Worm (Caenorhabditis elegans) whole organism, young adult: ENCODE measurements around the gene srz-54.
A peak's percentile ranks its signal among the peaks of the same experiment; 100 is the strongest.

Source experiments
- B0261.1 ChIP-seq: sonication (generic microtip); optimal IDR thresholded peaks from 2 replicates; lab custom pipeline; 2016; ENCODE audit warnings: mild to moderate bottlenecking, missing genetic modification characterization, moderate library complexity, missing compliant biosample characterization
- F10E7.11 ChIP-seq: sonication (generic microtip); optimal IDR thresholded peaks from 2 replicates; lab custom pipeline; 2017; ENCODE audit warnings: mild to moderate bottlenecking, missing genetic modification characterization, moderate library complexity, missing compliant biosample characterization
- F37B4.10 ChIP-seq: fragments of 200-800 bp; sonication (Bioruptor generic); IDR thresholded peaks from 2 replicates; pipeline ENCODE4 v1.3.6; 2022; ENCODE audit warnings: missing genetic modification characterization, missing compliant biosample characterization
- F39B2.1 ChIP-seq: fragments of 200-800 bp; sonication (Bioruptor generic); IDR thresholded peaks from 2 replicates; pipeline ENCODE4 v1.3.6; 2022; ENCODE audit warnings: missing genetic modification reagents, missing genetic modification characterization, missing compliant biosample characterization
- F49E8.2 ChIP-seq: sonication (generic microtip); optimal IDR thresholded peaks from 3 replicates; lab custom pipeline; 2017; ENCODE audit warnings: missing genetic modification characterization, mild to moderate bottlenecking, missing compliant biosample characterization, antibody characterized with exemption, moderate library complexity; ENCODE audit not compliant: insufficient read depth
- F55B11.4 ChIP-seq: sonication (generic microtip); optimal IDR thresholded peaks from 2 replicates; lab custom pipeline; 2016; ENCODE audit warnings: missing compliant biosample characterization, missing genetic modification characterization, borderline replicate concordance; ENCODE audit not compliant: insufficient read depth
- F57A8.1 ChIP-seq: fragments of 200-800 bp; sonication (Bioruptor generic); optimal IDR thresholded peaks from 2 replicates; lab custom pipeline; 2018; ENCODE audit warnings: mild to moderate bottlenecking, missing genetic modification characterization, moderate library complexity, missing compliant biosample characterization
- Y67H2A.10 ChIP-seq: fragments of 200-800 bp; sonication (Bioruptor generic); conservative IDR thresholded peaks from 2 replicates; pipeline ENCODE4 v1.3.6; 2022; ENCODE audit warnings: missing genetic modification reagents, missing genetic modification characterization, missing compliant biosample characterization
- akir-1 ChIP-seq: fragments of 200-800 bp; sonication (Bioruptor generic); optimal IDR thresholded peaks from 2 replicates; lab custom pipeline; 2018; ENCODE audit warnings: mild to moderate bottlenecking, missing genetic modification characterization, moderate library complexity, missing compliant biosample characterization
- ceh-58 ChIP-seq: fragments of 200-800 bp; sonication (Bioruptor generic); IDR thresholded peaks from 2 replicates; pipeline ENCODE4 v1.3.6; 2022; ENCODE audit warnings: missing genetic modification characterization, missing compliant biosample characterization
- dox-1 ChIP-seq: fragments of 200-800 bp; sonication (Bioruptor generic); IDR thresholded peaks from 2 replicates; pipeline ENCODE4 v1.3.6; 2022; ENCODE audit warnings: missing genetic modification reagents, missing genetic modification characterization, missing compliant biosample characterization
- dpff-1 ChIP-seq: sonication (generic microtip); optimal IDR thresholded peaks from 2 replicates; lab custom pipeline; 2017; ENCODE audit warnings: mild to moderate bottlenecking, missing genetic modification characterization, missing compliant biosample characterization
- ekl-4 ChIP-seq: fragments of 200-800 bp; sonication (Bioruptor generic); IDR thresholded peaks from 2 replicates; pipeline ENCODE4 v1.3.6; 2022; ENCODE audit warnings: missing genetic modification reagents, missing genetic modification characterization, missing compliant biosample characterization
- ets-4 ChIP-seq: fragments of 200-800 bp; sonication (Bioruptor generic); optimal IDR thresholded peaks from 2 replicates; lab custom pipeline; 2018; ENCODE audit warnings: mild to moderate bottlenecking, missing genetic modification characterization, missing compliant biosample characterization
- fkh-3 ChIP-seq: sonication (generic microtip); optimal IDR thresholded peaks from 2 replicates; lab custom pipeline; 2016; ENCODE audit warnings: mild to moderate bottlenecking, missing genetic modification characterization, missing compliant biosample characterization
- hmg-1.2 ChIP-seq: fragments of 200-800 bp; sonication (Bioruptor generic); IDR thresholded peaks from 2 replicates; pipeline ENCODE4 v1.3.6; 2022; ENCODE audit warnings: missing genetic modification reagents, missing genetic modification characterization, missing compliant biosample characterization
- hsf-1 ChIP-seq: fragments of 200-800 bp; sonication (Bioruptor generic); IDR thresholded peaks from 2 replicates; pipeline ENCODE4 v1.3.6; 2022; ENCODE audit warnings: missing genetic modification reagents, missing genetic modification characterization, missing compliant biosample characterization
- lin-35 ChIP-seq, 3 experiments: fragments of 150-350 bp in 2 of 3; sonication (generic microtip) in 1 of 3; optimal IDR thresholded peaks; 2 replicates each; lab custom pipeline; 2014 to 2018; ENCODE audit warnings: missing biosample characterization in 3 of 3, missing genetic modification characterization in 3 of 3, missing genetic modification reagents in 3 of 3
- lin-40 ChIP-seq: sonication (generic microtip); optimal IDR thresholded peaks from 2 replicates; lab custom pipeline; 2016; ENCODE audit warnings: missing genetic modification characterization, mild to moderate bottlenecking, missing compliant biosample characterization, missing genotype, missing genetic modification reagents
- nfya-1 ChIP-seq: sonication (generic microtip); optimal IDR thresholded peaks from 2 replicates; lab custom pipeline; 2017; ENCODE audit warnings: antibody characterized with exemption, missing compliant biosample characterization, missing genetic modification characterization, borderline replicate concordance; ENCODE audit not compliant: insufficient read depth
- nfya-2 ChIP-seq: fragments of 200-800 bp; sonication (Bioruptor generic); IDR thresholded peaks from 2 replicates; pipeline ENCODE4 v1.3.6; 2022; ENCODE audit warnings: missing genetic modification reagents, missing genetic modification characterization, missing compliant biosample characterization
- nhr-27 ChIP-seq: fragments of 200-800 bp; sonication (Bioruptor generic); optimal IDR thresholded peaks from 2 replicates; lab custom pipeline; 2018; ENCODE audit warnings: mild to moderate bottlenecking, missing genetic modification characterization, moderate library complexity, missing compliant biosample characterization
- nhr-80 ChIP-seq: sonication (generic microtip); optimal IDR thresholded peaks from 2 replicates; lab custom pipeline; 2016; ENCODE audit warnings: missing genetic modification characterization, missing compliant biosample characterization
- pbrm-1 ChIP-seq: fragments of 200-800 bp; sonication (Bioruptor generic); IDR thresholded peaks from 2 replicates; pipeline ENCODE4 v1.3.6; 2022; ENCODE audit warnings: missing genetic modification reagents, missing genetic modification characterization, missing compliant biosample characterization
- pha-4 ChIP-seq: fragments of 150-350 bp; sonication (generic microtip); optimal IDR thresholded peaks from 2 replicates; lab custom pipeline; 2014; ENCODE audit warnings: missing biosample characterization, missing genetic modification reagents, missing genetic modification characterization
- rcor-1 ChIP-seq: fragments of 200-800 bp; sonication (Bioruptor generic); IDR thresholded peaks from 2 replicates; pipeline ENCODE4 v1.3.6; 2022; ENCODE audit warnings: missing genetic modification reagents, missing genetic modification characterization, missing compliant biosample characterization
- rec-8 ChIP-seq, 2 experiments: sonication (generic microtip); optimal IDR thresholded peaks; 2 replicates each; lab custom pipeline; 2016; ENCODE audit warnings: mild to moderate bottlenecking in 2 of 2, missing genetic modification characterization in 2 of 2, missing genetic modification reagents in 2 of 2, missing genotype in 2 of 2, missing biosample characterization in 1 of 2, missing compliant biosample characterization in 1 of 2, moderate library complexity in 1 of 2
- repo-1 ChIP-seq: sonication (generic microtip); optimal IDR thresholded peaks from 2 replicates; lab custom pipeline; 2017; ENCODE audit warnings: mild to moderate bottlenecking, missing genetic modification characterization, missing compliant biosample characterization
- sea-2 ChIP-seq: fragments of 200-800 bp; sonication (Bioruptor generic); IDR thresholded peaks from 2 replicates; pipeline ENCODE4 v1.3.6; 2022; ENCODE audit warnings: missing genetic modification characterization, missing compliant biosample characterization
- snpc-1.1 ChIP-seq: sonication (generic microtip); optimal IDR thresholded peaks from 2 replicates; lab custom pipeline; 2017; ENCODE audit warnings: missing genetic modification characterization, mild to moderate bottlenecking, missing compliant biosample characterization, antibody characterized with exemption, moderate library complexity, missing genotype, missing genetic modification reagents; ENCODE audit not compliant: insufficient read depth
- snpc-1.3 ChIP-seq: sonication (generic microtip); optimal IDR thresholded peaks from 2 replicates; lab custom pipeline; 2017; ENCODE audit warnings: missing genetic modification characterization, mild to moderate bottlenecking, missing compliant biosample characterization, antibody characterized with exemption, moderate library complexity, missing genotype, missing genetic modification reagents; ENCODE audit not compliant: insufficient read depth
- snpc-4 ChIP-seq, 5 experiments: fragments of 150-350 bp in 1 of 5; sonication (generic microtip) in 4 of 5; optimal IDR thresholded peaks; 2 replicates each; lab custom pipeline; 2014 to 2018; ENCODE audit warnings: missing genetic modification characterization in 5 of 5, missing biosample characterization in 3 of 5, antibody characterized with exemption in 2 of 5, mild to moderate bottlenecking in 2 of 5, missing compliant biosample characterization in 2 of 5, missing genotype in 2 of 5, moderate library complexity in 2 of 5, missing genetic modification reagents in 1 of 5
- somi-1 ChIP-seq: fragments of 200-800 bp; sonication (Bioruptor generic); optimal IDR thresholded peaks from 2 replicates; lab custom pipeline; 2018; ENCODE audit warnings: mild to moderate bottlenecking, missing genetic modification characterization, missing compliant biosample characterization
- sptf-2 ChIP-seq: fragments of 200-800 bp; sonication (Bioruptor generic); optimal IDR thresholded peaks from 2 replicates; lab custom pipeline; 2018; ENCODE audit warnings: mild to moderate bottlenecking, missing genetic modification characterization, missing compliant biosample characterization
- ztf-3 ChIP-seq: fragments of 200-800 bp; sonication (Bioruptor generic); optimal IDR thresholded peaks from 2 replicates; lab custom pipeline; 2018; ENCODE audit warnings: mild to moderate bottlenecking, missing genetic modification characterization, missing compliant biosample characterization

Gene srz-54

ce11 chrV:17008302-17008701, 27.8 kb downstream of the srz-54 start, which contains the start of gene sri-69:
TSS of gene sri-69 (minus strand) at chrV:17008402.
- TF ChIP-seq snpc-4 (GFP tag; optimal IDR thresholded peaks at IDR 0.05; lab: Kevin White, UChicago) (no peak), snpc-4 (tag; optimal IDR thresholded peaks at IDR 0.05; lab: Kevin White, UChicago) (no peak), rec-8 (tag; optimal IDR thresholded peaks at IDR 0.05; lab: Kevin White, UChicago) (no peak), sptf-2 (GFP tag; lab: Kevin White, UChicago) (no peak)

- TF ChIP-seq snpc-1.3 (tag; lab: Kevin White, UChicago), result no peak
- no peak for TF ChIP-seq lin-40 (tag; lab: Kevin White, UChicago)
- TF ChIP-seq nhr-80 (tag; lab: Kevin White, UChicago), result no peak
- TF ChIP-seq F49E8.2 (tag; lab: Kevin White, UChicago), result no peak
- no peak for TF ChIP-seq lin-35 (GFP tag; optimal IDR thresholded peaks at IDR 0.05; lab: Kevin White, UChicago)
- no peak for TF ChIP-seq hmg-1.2 (GFP tag; lab: Robert Waterston, UW)
- TF ChIP-seq snpc-1.1 (tag; lab: Kevin White, UChicago), result no peak
- no peak for TF ChIP-seq dpff-1 (tag; lab: Kevin White, UChicago)
Observed at ce11 chrV:17009342-17010064, 29.0 kb downstream of the srz-54 start, which contains the start of the genes clc-12 and clec-240. TSS of gene clc-12 (minus strand) at chrV:17009388. TSS of gene clec-240 (plus strand) at chrV:17010014.

ce11 chrV:17013232-17013631, 32.8 kb downstream of the srz-54 start, which contains the start of gene clec-241:
TSS of gene clec-241 (minus strand) at chrV:17013332.
- TF ChIP-seq akir-1 (GFP tag; lab: Kevin White, UChicago) (no peak), F10E7.11 (tag; lab: Kevin White, UChicago) (no peak), repo-1 (tag; lab: Kevin White, UChicago) (no peak), ztf-3 (GFP tag; lab: Kevin White, UChicago) (no peak), sea-2 (GFP tag; lab: Robert Waterston, UW) (no peak), rec-8 (tag; optimal IDR thresholded peaks at IDR 0.05; lab: Kevin White, UChicago) (no peak), dpff-1 (tag; lab: Kevin White, UChicago) (no peak), F37B4.10 (no peak), nfya-2 (GFP tag; lab: Robert Waterston, UW) (no peak), nhr-27 (tag; lab: Kevin White, UChicago) (no peak), ekl-4 (GFP tag; lab: Robert Waterston, UW) (no peak)
- TF ChIP-seq, all 124 proteins: peak for 0

ce11 chrV:17014050-17014449, 33.6 kb downstream of the srz-54 start, which contains the start of gene clc-13:
TSS of gene clc-13 (plus strand) at chrV:17014408.
- TF ChIP-seq Y67H2A.10 (GFP tag; lab: Robert Waterston, UW), result no peak
- TF ChIP-seq nhr-80 (tag; lab: Kevin White, UChicago), result peak; percentile 44
- TF ChIP-seq fkh-3 (tag; lab: Kevin White, UChicago), result no peak
- 0 out of 2 replicates have a peak, but pooled peaks have one; percentile 28 for TF ChIP-seq dox-1 (GFP tag; lab: Robert Waterston, UW)
- no peak for TF ChIP-seq F39B2.1 (GFP tag; lab: Robert Waterston, UW)
- TF ChIP-seq F55B11.4 (tag; lab: Kevin White, UChicago), result no peak
- TF ChIP-seq rcor-1, result no peak
- no peak for TF ChIP-seq B0261.1
- no peak for TF ChIP-seq ceh-58
- no peak for TF ChIP-seq nfya-1
- TF ChIP-seq ets-4 (GFP tag; lab: Kevin White, UChicago), result peak; percentile 20
- TF ChIP-seq somi-1 (GFP tag; lab: Kevin White, UChicago), result no peak
- no peak for TF ChIP-seq hsf-1
- TF ChIP-seq F57A8.1, result no peak
- TF ChIP-seq pha-4 (tag; lab: Kevin White, UChicago), result no peak
- TF ChIP-seq pbrm-1 (GFP tag; lab: Robert Waterston, UW), result no peak
